Worm (Caenorhabditis elegans) whole organism, L4 larva: Measurements from ENCODE around the gene T02C12.5.

Experiments
- ces-1 ChIP-seq: fragments of 150-350 bp; sonication (generic microtip); optimal IDR thresholded peaks from 4 replicates; lab custom pipeline; 2014; ENCODE audit warnings: missing biosample characterization, missing genetic modification reagents, missing genetic modification characterization
- egl-27 ChIP-seq: sonication (generic microtip); optimal IDR thresholded peaks from 3 replicates; lab custom pipeline; 2017; ENCODE audit warnings: missing biosample characterization, missing genetic modification reagents, missing genetic modification characterization
- snpc-4 ChIP-seq: fragments of 150-350 bp; optimal IDR thresholded peaks from 2 replicates; lab custom pipeline; 2014; ENCODE audit warnings: missing biosample characterization, missing genetic modification characterization
- spr-3 ChIP-seq: fragments of 200-800 bp; sonication (Bioruptor generic); optimal IDR thresholded peaks from 2 replicates; lab custom pipeline; 2018; ENCODE audit warnings: mild to moderate bottlenecking, missing genetic modification characterization, missing compliant biosample characterization

ce11 chrIII:4039775-4040174 lies 11.8 kb upstream of the T02C12.5 start:
- no peak for TF ChIP-seq egl-27 (tag; lab: Kevin White, UChicago)
- no peak for TF ChIP-seq spr-3 (GFP tag; lab: Kevin White, UChicago)
- TF ChIP-seq ces-1 (GFP tag; lab: Kevin White, UChicago) = no peak
- no peak for TF ChIP-seq snpc-4 (tag; lab: Kevin White, UChicago)
